Worm (Caenorhabditis elegans): ENCODE results near the gene T02B11.8.
"Not testable (repeated sequence)": the region's sequence is repeated elsewhere in the genome, so short reads cannot be mapped to it uniquely, and the experiment has no call there.

Gene T02B11.8

ce11 chrV:899087-899486, 20.6 kb upstream of the T02B11.8 start, which contains the start of gene nas-32:
TSS of gene nas-32 (minus strand) at chrV:899187.
- TF ChIP-seq R02D3.7 (tag; optimal IDR thresholded peaks at IDR 0.05) (no peak), elt-1 (tag; optimal IDR thresholded peaks at IDR 0.05) (no peak), ama-1 (optimal IDR thresholded peaks at IDR 0.05) (no peak), alr-1 (tag; optimal IDR thresholded peaks at IDR 0.05) (no peak), nhr-23 (tag; optimal IDR thresholded peaks at IDR 0.05) (no peak), nhr-10 (tag; optimal IDR thresholded peaks at IDR 0.05) (no peak), dmd-4 (tag; optimal IDR thresholded peaks at IDR 0.05) (no peak), peb-1 (tag; optimal IDR thresholded peaks at IDR 0.05) (no peak), sma-9 (GFP tag; optimal IDR thresholded peaks at IDR 0.05) (no peak), sma-9 (tag; optimal IDR thresholded peaks at IDR 0.05) (no peak), unc-62 (GFP tag; optimal IDR thresholded peaks at IDR 0.05) (no peak), lin-39 (tag; optimal IDR thresholded peaks at IDR 0.05) (no peak), elt-3 (tag; optimal IDR thresholded peaks at IDR 0.05) (no peak)

- TF ChIP-seq mab-5 (tag; optimal IDR thresholded peaks at IDR 0.05) (no peak), crh-2 (tag; optimal IDR thresholded peaks at IDR 0.05) (no peak)
Observed at ce11 chrV:893437-894018, 15.1 kb upstream of the T02B11.8 start, which contains the start of the genes srlf-23 and srlf-20. TSS of gene srlf-23 (minus strand) at chrV:893537. TSS of gene srlf-20 (plus strand) at chrV:893968.

ce11 chrV:890835-891234, 12.4 kb upstream of the T02B11.8 start, which contains the start of gene srlf-22:
TSS of gene srlf-22 (plus strand) at chrV:891135.
- not testable (repeated sequence) for TF ChIP-seq nhr-12, nhr-23, snpc-4 (tag; optimal IDR thresholded peaks at IDR 0.05)

ce11 chrV:890423-890822, 12.0 kb upstream of the T02B11.8 start, which contains the start of gene srlf-21:
TSS of gene srlf-21 (minus strand) at chrV:890523.
- no peak for TF ChIP-seq snpc-4 (tag; optimal IDR thresholded peaks at IDR 0.05)
- no peak for TF ChIP-seq ztf-11 (tag; optimal IDR thresholded peaks at IDR 0.05)
- no peak for TF ChIP-seq ceh-16 (tag; optimal IDR thresholded peaks at IDR 0.05)

- TF ChIP-seq sma-9 (GFP tag; optimal IDR thresholded peaks at IDR 0.05) (no peak), sma-9 (tag; optimal IDR thresholded peaks at IDR 0.05) (no peak), C34F6.9 (tag; optimal IDR thresholded peaks at IDR 0.05) (no peak)
Observed at ce11 chrV:889216-889615, 10.7 kb upstream of the T02B11.8 start, which contains the start of gene T02B11.6. TSS of gene T02B11.6 (minus strand) at chrV:889316.

- TF ChIP-seq lin-11 (tag; optimal IDR thresholded peaks at IDR 0.05), result no peak
- TF ChIP-seq ceh-82 (tag; optimal IDR thresholded peaks at IDR 0.05), result no peak
Observed at ce11 chrV:884324-884723, 5.9 kb upstream of the T02B11.8 start, which contains the start of gene srj-38. TSS of gene srj-38 (minus strand) at chrV:884424.

ce11 chrV:879171-879570, 704 bp upstream of the T02B11.8 start, which contains the start of gene srg-53:
TSS of gene srg-53 (plus strand) at chrV:879471.
- TF ChIP-seq blmp-1 (tag; optimal IDR thresholded peaks at IDR 0.05; ENCODE audit: insufficient read depth), result no peak
- TF ChIP-seq nhr-6 (tag; optimal IDR thresholded peaks at IDR 0.05), result no peak
- no peak for TF ChIP-seq ceh-82 (tag; optimal IDR thresholded peaks at IDR 0.05)
- no peak for TF ChIP-seq snpc-4 (tag; optimal IDR thresholded peaks at IDR 0.05)
- no peak for TF ChIP-seq sma-9 (GFP tag; optimal IDR thresholded peaks at IDR 0.05)
- TF ChIP-seq sma-9 (tag; optimal IDR thresholded peaks at IDR 0.05), result no peak
- no peak for TF ChIP-seq nhr-77 (tag; optimal IDR thresholded peaks at IDR 0.05)
- no peak for TF ChIP-seq gmeb-1 (tag; optimal IDR thresholded peaks at IDR 0.05)
- no peak for TF ChIP-seq C34F6.9 (tag; optimal IDR thresholded peaks at IDR 0.05)
- no peak for TF ChIP-seq elt-3 (tag; optimal IDR thresholded peaks at IDR 0.05)
- TF ChIP-seq mab-5 (tag; optimal IDR thresholded peaks at IDR 0.05), result no peak
- no peak for TF ChIP-seq mdl-1 (tag; optimal IDR thresholded peaks at IDR 0.05)
- TF ChIP-seq R02D3.7 (tag; optimal IDR thresholded peaks at IDR 0.05), result no peak
- TF ChIP-seq nhr-11 (tag; optimal IDR thresholded peaks at IDR 0.05), result no peak
- TF ChIP-seq mbf-1 (tag; optimal IDR thresholded peaks at IDR 0.05), result no peak
- TF ChIP-seq ceh-16 (tag; optimal IDR thresholded peaks at IDR 0.05), result no peak
- no peak for TF ChIP-seq elt-1 (tag; optimal IDR thresholded peaks at IDR 0.05)
- TF ChIP-seq ama-1 (optimal IDR thresholded peaks at IDR 0.05), result no peak
